Worm (Caenorhabditis elegans): ENCODE measurements around the gene T24A6.16.

- TF ChIP-seq flt-1 (GFP tag; IDR thresholded peaks at IDR 0.05) = no peak
- TF ChIP-seq cog-1 (tag; optimal IDR thresholded peaks at IDR 0.05) = no peak
- no peak for TF ChIP-seq ref-1 (GFP tag; conservative IDR thresholded peaks at IDR 0.05)
- no peak for TF ChIP-seq klf-2 (GFP tag; conservative IDR thresholded peaks at IDR 0.05)
- no peak for TF ChIP-seq ztf-29 (GFP tag; IDR thresholded peaks at IDR 0.05)
These were observed 37.8 kb downstream of the T24A6.16 start, which contains the start of gene T24A6.7 for ce11 chrV:3524970-3525369.

Data from whole organism, midembryonic.